Fruit fly (Drosophila melanogaster): ENCODE results near the gene Ag5r.

The Ag5r gene

dm6 chrX:14784002-14784568, 2.3 kb downstream of the Ag5r start, which contains the start of gene Ag5r2:
Gene Ag5r2, minus strand, starts transcription at chrX:14784052.
- no peak for TF ChIP-seq pan (optimal IDR thresholded peaks at IDR 0.05)
- TF ChIP-seq usp (GFP tag; optimal IDR thresholded peaks at IDR 0.05): no peak
- TF ChIP-seq EcR (GFP tag; optimal IDR thresholded peaks at IDR 0.05): no peak
- TF ChIP-seq psq (optimal IDR thresholded peaks at IDR 0.05): no peak
- no peak for TF ChIP-seq CG8478 (optimal IDR thresholded peaks at IDR 0.05)
- no peak for TF ChIP-seq Dll (optimal IDR thresholded peaks at IDR 0.05)

dm6 chrX:14776474-14776873, 9.9 kb downstream of the Ag5r start, which contains the start of gene CG5347:
Gene CG5347, plus strand, starts transcription at chrX:14776774.
- TF ChIP-seq psq (optimal IDR thresholded peaks at IDR 0.05) (no peak), usp (GFP tag; optimal IDR thresholded peaks at IDR 0.05) (no peak), pan (optimal IDR thresholded peaks at IDR 0.05) (no peak), Dll (optimal IDR thresholded peaks at IDR 0.05) (no peak), EcR (GFP tag; optimal IDR thresholded peaks at IDR 0.05) (no peak), CG8478 (optimal IDR thresholded peaks at IDR 0.05) (no peak)

dm6 chrX:14775008-14775407, 11.3 kb downstream of the Ag5r start, which contains the start of gene CG5334:
Gene CG5334, plus strand, starts transcription at chrX:14775308.
- TF ChIP-seq usp (GFP tag; optimal IDR thresholded peaks at IDR 0.05) (no peak), psq (optimal IDR thresholded peaks at IDR 0.05) (no peak), Dll (optimal IDR thresholded peaks at IDR 0.05) (no peak)

- TF ChIP-seq usp (GFP tag; optimal IDR thresholded peaks at IDR 0.05) (no peak), pan (optimal IDR thresholded peaks at IDR 0.05) (no peak), psq (optimal IDR thresholded peaks at IDR 0.05) (no peak), CG8478 (optimal IDR thresholded peaks at IDR 0.05) (no peak), Dll (optimal IDR thresholded peaks at IDR 0.05) (no peak), EcR (GFP tag; optimal IDR thresholded peaks at IDR 0.05) (no peak)
Observed at dm6 chrX:14765737-14766253, 20.6 kb downstream of the Ag5r start, which contains the start of gene CG15890. Gene CG15890, minus strand, starts transcription at chrX:14765787.

dm6 chrX:14765024-14765423, 21.3 kb downstream of the Ag5r start:
- TF ChIP-seq usp (GFP tag; optimal IDR thresholded peaks at IDR 0.05) (no peak), pan (optimal IDR thresholded peaks at IDR 0.05) (no peak), psq (optimal IDR thresholded peaks at IDR 0.05) (no peak)

dm6 chrX:14751162-14751561, 35.2 kb downstream of the Ag5r start:
- no peak for TF ChIP-seq pan (optimal IDR thresholded peaks at IDR 0.05)
- TF ChIP-seq usp (GFP tag; optimal IDR thresholded peaks at IDR 0.05): no peak
- no peak for TF ChIP-seq psq (optimal IDR thresholded peaks at IDR 0.05)
- TF ChIP-seq EcR (GFP tag; optimal IDR thresholded peaks at IDR 0.05): no peak
- no peak for TF ChIP-seq CG8478 (optimal IDR thresholded peaks at IDR 0.05)
- no peak for TF ChIP-seq Dll (optimal IDR thresholded peaks at IDR 0.05)

dm6 chrX:14750448-14750847, 35.9 kb downstream of the Ag5r start:
- TF ChIP-seq CG8478 (optimal IDR thresholded peaks at IDR 0.05) (no peak), pan (optimal IDR thresholded peaks at IDR 0.05) (no peak), Dll (optimal IDR thresholded peaks at IDR 0.05) (no peak), EcR (GFP tag; optimal IDR thresholded peaks at IDR 0.05) (no peak), psq (optimal IDR thresholded peaks at IDR 0.05) (no peak)

dm6 chrX:14749086-14749874, 37.1 kb downstream of the Ag5r start, which contains the start of gene NetB:
Gene NetB, minus strand, starts transcription at chrX:14749376.
- TF ChIP-seq CG8478 (optimal IDR thresholded peaks at IDR 0.05) (no peak), psq (optimal IDR thresholded peaks at IDR 0.05) (no peak), EcR (GFP tag; optimal IDR thresholded peaks at IDR 0.05) (no peak), Dll (optimal IDR thresholded peaks at IDR 0.05) (no peak), usp (GFP tag; optimal IDR thresholded peaks at IDR 0.05) (no peak), pan (optimal IDR thresholded peaks at IDR 0.05) (no peak)

- TF ChIP-seq usp (GFP tag; optimal IDR thresholded peaks at IDR 0.05) (no peak), EcR (GFP tag; optimal IDR thresholded peaks at IDR 0.05) (no peak)
Observed at dm6 chrX:14743819-14744218, 42.5 kb downstream of the Ag5r start.

- TF ChIP-seq Dll (optimal IDR thresholded peaks at IDR 0.05): no peak
- TF ChIP-seq CG8478 (optimal IDR thresholded peaks at IDR 0.05): no peak
- no peak for TF ChIP-seq psq (optimal IDR thresholded peaks at IDR 0.05)
- TF ChIP-seq pan (optimal IDR thresholded peaks at IDR 0.05): no peak
- no peak for TF ChIP-seq usp (GFP tag; optimal IDR thresholded peaks at IDR 0.05)
- TF ChIP-seq EcR (GFP tag; optimal IDR thresholded peaks at IDR 0.05): no peak
Observed at dm6 chrX:14738420-14738819, 47.9 kb downstream of the Ag5r start.
